Fruit fly (Drosophila melanogaster) whole organism, wandering third instar larva: ENCODE measurements around the gene PGRP-SB2.

ENCODE experiments used
- Hnf4 ChIP-seq: fragments of 200-800 bp; sonication (Bioruptor generic); optimal IDR thresholded peaks from 2 replicates; lab custom pipeline; 2016; ENCODE audit warnings: missing biosample characterization, mild to moderate bottlenecking, missing genetic modification characterization
- pan ChIP-seq: fragments of >200 bp; optimal IDR thresholded peaks from 2 replicates; lab custom pipeline; 2017
- rgr ChIP-seq: fragments of 200-800 bp; sonication (Bioruptor generic); optimal IDR thresholded peaks from 3 replicates; lab custom pipeline; 2016; ENCODE audit warnings: missing biosample characterization, mild to moderate bottlenecking, missing genetic modification characterization

DNA sequence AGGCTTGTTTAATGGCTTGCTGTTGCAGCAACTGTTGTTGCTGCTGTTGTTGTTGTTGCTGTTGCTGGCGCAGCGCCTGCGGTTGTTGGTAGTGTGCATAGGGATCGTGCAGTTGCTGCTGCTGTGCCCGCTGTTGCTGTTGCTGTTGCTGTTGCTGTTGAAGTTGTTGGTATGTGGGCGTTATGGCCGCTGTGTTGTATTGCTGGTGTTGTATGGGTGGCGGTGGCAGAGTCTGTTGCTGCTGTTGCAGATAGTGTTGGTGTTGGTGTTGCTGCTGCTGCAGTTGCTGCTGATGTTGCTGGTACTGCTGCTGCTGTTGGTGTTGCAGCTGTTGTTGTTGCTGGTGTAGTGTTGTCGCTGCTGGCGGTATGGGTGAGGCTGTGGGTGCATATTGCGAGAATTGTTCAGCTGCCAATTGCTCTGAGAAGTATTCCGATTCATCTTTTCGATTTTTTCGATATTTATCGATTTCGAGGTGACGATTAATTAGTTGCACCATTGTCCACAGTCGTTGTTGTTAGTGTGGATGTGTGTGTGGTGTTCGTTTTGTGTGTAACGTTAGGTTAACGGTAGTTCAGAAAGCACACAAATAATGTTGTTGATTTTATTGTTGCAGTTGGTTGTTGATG, 46.7 kb upstream of the PGRP-SB2 start:
- TF ChIP-seq Hnf4 (GFP tag; lab: Kevin White, UChicago) = no peak
- TF ChIP-seq rgr (GFP tag; lab: Kevin White, UChicago) = no peak
- no peak for TF ChIP-seq pan (lab: Kevin White, UChicago)
